Worm (Caenorhabditis elegans): ENCODE data around the gene C36A4.11.
A peak's percentile ranks its signal among the peaks of the same experiment; 100 is the strongest.

C36A4.11 gene

DNA sequence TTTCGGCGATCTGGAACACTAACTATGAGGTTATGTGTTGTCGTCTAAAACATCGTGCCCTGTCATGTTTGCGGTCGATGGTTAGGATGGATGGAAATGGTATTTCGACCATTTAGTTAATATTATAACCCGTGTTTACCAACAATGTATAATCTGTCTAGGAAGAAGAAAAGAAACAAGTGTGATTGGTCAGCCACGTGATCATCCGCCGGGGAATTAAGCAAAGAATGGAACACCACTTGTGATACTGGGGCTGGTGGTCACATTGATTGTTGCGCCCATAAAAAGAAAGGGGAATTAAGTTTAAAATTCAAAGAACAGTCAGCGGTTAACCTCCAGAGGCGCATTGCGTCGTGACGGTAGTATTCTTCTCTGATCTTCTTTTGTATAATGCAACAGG is 35.2 kb downstream of the C36A4.11 start (continued):
- no peak for TF ChIP-seq ceh-32 (tag; optimal IDR thresholded peaks at IDR 0.05; ENCODE audit: poor library complexity)
- TF ChIP-seq lin-13 (GFP tag; optimal IDR thresholded peaks at IDR 0.05), result peak; percentile 19
- TF ChIP-seq mdl-1 (tag; optimal IDR thresholded peaks at IDR 0.05), result peak in 1 of 2 experiments; percentile 6
- TF ChIP-seq madf-9 (GFP tag; conservative IDR thresholded peaks at IDR 0.05), result no peak
- TF ChIP-seq dmd-6 (GFP tag; IDR thresholded peaks at IDR 0.05), result peak; percentile 42
- no peak for TF ChIP-seq zip-11 (GFP tag; IDR thresholded peaks at IDR 0.05)
- peak; percentile 45 for TF ChIP-seq cey-2 (tag; optimal IDR thresholded peaks at IDR 0.05; ENCODE audit: borderline replicate concordance, insufficient read depth)
- TF ChIP-seq lin-38 (GFP tag; IDR thresholded peaks at IDR 0.05), result no peak
- no peak for TF ChIP-seq skn-1 (tag; optimal IDR thresholded peaks at IDR 0.05)
- no peak for TF ChIP-seq fkh-10 (GFP tag; optimal IDR thresholded peaks at IDR 0.05)
- TF ChIP-seq nhr-25 (tag; optimal IDR thresholded peaks at IDR 0.05; ENCODE audit: borderline replicate concordance, insufficient read depth), result no peak
- no peak for TF ChIP-seq lin-29 (GFP tag; IDR thresholded peaks at IDR 0.05)
- no peak for TF ChIP-seq ztf-11 (tag; optimal IDR thresholded peaks at IDR 0.05)
- TF ChIP-seq lsy-2 (tag; optimal IDR thresholded peaks at IDR 0.05), result peak in 1 of 2 experiments; percentile 42
- TF ChIP-seq daf-16 (GFP tag; optimal IDR thresholded peaks at IDR 0.05), result no peak
- TF ChIP-seq daf-16 (tag; optimal IDR thresholded peaks at IDR 0.05), result peak; percentile 60
- TF ChIP-seq snpc-1.2 (GFP tag; IDR thresholded peaks at IDR 0.05), result no peak
- TF ChIP-seq egl-27 (tag; optimal IDR thresholded peaks at IDR 0.05), result no peak
- 0 out of 2 replicates have a peak, but pooled peaks have one; percentile 27 for TF ChIP-seq ceh-20 (GFP tag; IDR thresholded peaks at IDR 0.05)
- no peak for TF ChIP-seq gei-8 (GFP tag; optimal IDR thresholded peaks at IDR 0.05)
- no peak for TF ChIP-seq F10B5.3 (tag; optimal IDR thresholded peaks at IDR 0.05)
- TF ChIP-seq T20F7.1 (GFP tag; optimal IDR thresholded peaks at IDR 0.05), result no peak
- TF ChIP-seq nhr-10 (tag; optimal IDR thresholded peaks at IDR 0.05), result no peak
- no peak for TF ChIP-seq F37D6.2 (tag; optimal IDR thresholded peaks at IDR 0.05)
- TF ChIP-seq rbr-2 (tag; optimal IDR thresholded peaks at IDR 0.05), result no peak
- TF ChIP-seq Y5F2A.4 (GFP tag; optimal IDR thresholded peaks at IDR 0.05), result no peak
- TF ChIP-seq ZK546.5 (tag; optimal IDR thresholded peaks at IDR 0.05), result no peak
- TF ChIP-seq unc-130 (GFP tag; optimal IDR thresholded peaks at IDR 0.05), result no peak
- no peak for TF ChIP-seq aly-2 (tag; optimal IDR thresholded peaks at IDR 0.05)
- no peak for TF ChIP-seq nhr-77 (tag; optimal IDR thresholded peaks at IDR 0.05)
- TF ChIP-seq Y48G9A.11 (GFP tag; IDR thresholded peaks at IDR 0.05), result no peak

DNA sequence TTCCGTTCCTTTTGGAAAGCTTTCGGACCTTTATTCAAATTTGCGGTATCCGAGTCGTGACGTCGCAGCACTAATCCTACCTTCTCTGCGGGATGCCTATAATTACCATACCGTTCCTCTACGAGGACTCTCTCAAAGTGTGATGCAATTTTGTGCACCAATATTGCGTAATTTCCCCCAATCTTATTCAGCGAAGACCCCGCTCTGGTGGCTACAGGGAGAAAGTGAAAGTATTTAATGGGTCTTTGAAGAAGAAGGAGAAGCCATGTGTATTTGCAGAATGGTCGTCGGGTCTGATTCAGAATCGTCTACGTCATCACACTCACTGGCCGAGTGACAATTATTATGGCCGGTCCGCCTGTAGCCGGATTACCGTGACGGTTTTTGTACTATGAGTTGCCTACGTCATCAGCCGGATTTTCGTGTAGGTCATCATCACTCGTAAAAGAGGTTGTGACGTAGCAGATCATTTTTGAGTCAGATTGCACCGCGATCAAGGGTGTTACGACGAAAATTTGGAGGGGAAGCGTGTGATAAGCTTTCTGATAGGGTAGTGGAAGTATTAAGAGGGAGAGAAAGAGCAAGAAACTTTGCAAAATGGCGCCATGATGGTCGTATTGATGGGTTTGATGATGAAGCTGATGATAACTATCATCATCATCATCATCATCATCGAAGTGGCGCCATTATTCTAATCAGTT is 36.0 kb downstream of the C36A4.11 start:
- no peak for TF ChIP-seq lin-29 (GFP tag; IDR thresholded peaks at IDR 0.05)
- TF ChIP-seq Y75B8A.6 (GFP tag; IDR thresholded peaks at IDR 0.05), result no peak
- no peak for TF ChIP-seq nhr-48 (tag; optimal IDR thresholded peaks at IDR 0.05)
- TF ChIP-seq unc-62 (GFP tag; optimal IDR thresholded peaks at IDR 0.05 in 1 of 2), result no peak
- TF ChIP-seq unc-62 (tag; optimal IDR thresholded peaks at IDR 0.05), result no peak
- no peak for TF ChIP-seq ces-1 (GFP tag; optimal IDR thresholded peaks at IDR 0.05)
- TF ChIP-seq unc-39 (tag; optimal IDR thresholded peaks at IDR 0.05), result no peak
- no peak for TF ChIP-seq pha-4 (GFP tag; IDR thresholded peaks at IDR 0.05)
- TF ChIP-seq pha-4 (tag; optimal IDR thresholded peaks at IDR 0.05), result no peak
- TF ChIP-seq ama-1 (optimal IDR thresholded peaks at IDR 0.05), result no peak
- TF ChIP-seq nhr-28 (tag; optimal IDR thresholded peaks at IDR 0.05), result peak; percentile 28
- TF ChIP-seq nhr-6 (tag; optimal IDR thresholded peaks at IDR 0.05), result no peak
- peak; percentile 52 for TF ChIP-seq aha-1 (tag)
- no peak for TF ChIP-seq lin-13 (GFP tag; optimal IDR thresholded peaks at IDR 0.05)
- no peak for TF ChIP-seq set-16 (GFP tag; IDR thresholded peaks at IDR 0.05)
- TF ChIP-seq Y105C5A.15 (GFP tag; IDR thresholded peaks at IDR 0.05), result no peak
- no peak for TF ChIP-seq T20F7.1 (GFP tag; optimal IDR thresholded peaks at IDR 0.05)
- TF ChIP-seq dve-1 (tag; optimal IDR thresholded peaks at IDR 0.05; ENCODE audit: insufficient read depth), result peak; percentile 16
- no peak for TF ChIP-seq dmd-9 (GFP tag; IDR thresholded peaks at IDR 0.05)
- peak; percentile 42 for TF ChIP-seq dmd-6 (GFP tag; IDR thresholded peaks at IDR 0.05)
- peak; percentile 41 for TF ChIP-seq pqm-1 (tag; optimal IDR thresholded peaks at IDR 0.05)
- no peak for TF ChIP-seq sdz-12 (GFP tag; optimal IDR thresholded peaks at IDR 0.05)
- TF ChIP-seq daf-16 (GFP tag; optimal IDR thresholded peaks at IDR 0.05), result no peak
- TF ChIP-seq daf-16 (tag; optimal IDR thresholded peaks at IDR 0.05), result peak; percentile 3
- no peak for TF ChIP-seq ceh-28 (tag; optimal IDR thresholded peaks at IDR 0.05)
- TF ChIP-seq tra-1 (GFP tag; IDR thresholded peaks at IDR 0.05), result no peak

Measured in whole organism, L4 larva.